Worm (Caenorhabditis elegans) whole organism, L1 larva: ENCODE measurements around the gene bath-39.

ENCODE experiments used
- C34B4.2 ChIP-seq: sonication (generic microtip); optimal IDR thresholded peaks from 2 replicates; lab custom pipeline; 2017; ENCODE audit warnings: mild to moderate bottlenecking, missing genetic modification characterization, missing compliant biosample characterization
- Y116A8C.19 ChIP-seq: sonication (generic microtip); optimal IDR thresholded peaks from 2 replicates; lab custom pipeline; 2016; ENCODE audit warnings: missing compliant biosample characterization, missing genetic modification characterization, borderline replicate concordance
- aha-1 ChIP-seq: fragments of 150-350 bp; optimal IDR thresholded peaks from 2 replicates; lab custom pipeline; 2014; ENCODE audit warnings: missing biosample characterization, missing genetic modification characterization
- alr-1 ChIP-seq: fragments of 200-800 bp; sonication (Bioruptor generic); optimal IDR thresholded peaks from 2 replicates; lab custom pipeline; 2018; ENCODE audit warnings: borderline replicate concordance, mild to moderate bottlenecking, missing genetic modification characterization, missing compliant biosample characterization
- aly-2 ChIP-seq: fragments of 150-350 bp; optimal IDR thresholded peaks from 2 replicates; lab custom pipeline; 2014; ENCODE audit warnings: missing biosample characterization, missing genetic modification characterization
- blmp-1 ChIP-seq: fragments of 150-350 bp; optimal IDR thresholded peaks from 2 replicates; lab custom pipeline; 2014; ENCODE audit warnings: missing biosample characterization, missing genetic modification characterization
- ceh-90 ChIP-seq: sonication (generic microtip); optimal IDR thresholded peaks from 2 replicates; lab custom pipeline; 2016; ENCODE audit warnings: missing genetic modification characterization, missing compliant biosample characterization
- ces-1 ChIP-seq: fragments of 150-350 bp; optimal IDR thresholded peaks from 2 replicates; lab custom pipeline; 2014; ENCODE audit warnings: missing biosample characterization, missing genetic modification reagents, missing genetic modification characterization
- dpl-1 ChIP-seq, 3 experiments: fragments of 150-350 bp in 2 of 3; sonication (generic microtip) in 1 of 3; optimal IDR thresholded peaks; 2 replicates each; lab custom pipeline; 2014 to 2017; ENCODE audit warnings: missing biosample characterization in 3 of 3, missing genetic modification characterization in 3 of 3, missing genetic modification reagents in 3 of 3
- dsc-1 ChIP-seq: sonication (generic microtip); optimal IDR thresholded peaks from 2 replicates; lab custom pipeline; 2016; ENCODE audit warnings: mild to moderate bottlenecking, missing genetic modification characterization, missing compliant biosample characterization
- efl-3 ChIP-seq: fragments of 200-800 bp; sonication (Bioruptor generic); optimal IDR thresholded peaks from 2 replicates; lab custom pipeline; 2018; ENCODE audit warnings: mild to moderate bottlenecking, missing genetic modification characterization, missing compliant biosample characterization
- egl-13 ChIP-seq: sonication (generic microtip); optimal IDR thresholded peaks from 2 replicates; lab custom pipeline; 2016; ENCODE audit warnings: missing genotype, missing genetic modification reagents, missing genetic modification characterization, missing compliant biosample characterization
- ets-5 ChIP-seq: fragments of 200-800 bp; sonication (Bioruptor generic); IDR thresholded peaks from 2 replicates; pipeline ENCODE4 v1.3.6; 2022; ENCODE audit warnings: missing genetic modification characterization, missing compliant biosample characterization
- fkh-8 ChIP-seq: sonication (generic microtip); optimal IDR thresholded peaks from 2 replicates; lab custom pipeline; 2016; ENCODE audit warnings: mild to moderate bottlenecking, missing genetic modification characterization, missing compliant biosample characterization
- fos-1 ChIP-seq: fragments of 150-350 bp; optimal IDR thresholded peaks from 2 replicates; lab custom pipeline; 2014; ENCODE audit warnings: missing biosample characterization, missing genetic modification characterization
- grh-1 ChIP-seq: fragments of 200-800 bp; sonication (Bioruptor generic); IDR thresholded peaks from 2 replicates; pipeline ENCODE4 v1.3.6; 2022; ENCODE audit warnings: missing genetic modification reagents, missing genetic modification characterization, missing compliant biosample characterization
- hlh-17 ChIP-seq: fragments of 200-800 bp; sonication (Bioruptor generic); optimal IDR thresholded peaks from 2 replicates; lab custom pipeline; 2018; ENCODE audit warnings: missing genetic modification characterization, mild to moderate bottlenecking, missing compliant biosample characterization, moderate library complexity, borderline replicate concordance
- hpl-2 ChIP-seq: fragments of 150-350 bp; optimal IDR thresholded peaks from 2 replicates; lab custom pipeline; 2014; ENCODE audit warnings: missing biosample characterization, missing genetic modification reagents, missing genetic modification characterization
- isw-1 ChIP-seq: fragments of 200-800 bp; sonication (Bioruptor generic); IDR thresholded peaks from 2 replicates; pipeline ENCODE4 v1.3.6; 2022; ENCODE audit warnings: missing genetic modification characterization, missing compliant biosample characterization
- lin-14 ChIP-seq: fragments of 200-800 bp; sonication (Bioruptor generic); optimal IDR thresholded peaks from 2 replicates; lab custom pipeline; 2018; ENCODE audit warnings: mild to moderate bottlenecking, missing genetic modification characterization, moderate library complexity, missing compliant biosample characterization
- lin-15B ChIP-seq: fragments of 150-350 bp; sonication (generic microtip); optimal IDR thresholded peaks from 3 replicates; lab custom pipeline; 2014; ENCODE audit warnings: missing biosample characterization, missing genetic modification characterization
- lir-3 ChIP-seq: sonication (generic microtip); optimal IDR thresholded peaks from 2 replicates; lab custom pipeline; 2016; ENCODE audit warnings: mild to moderate bottlenecking, missing genetic modification characterization, moderate library complexity, missing compliant biosample characterization; ENCODE audit not compliant: poor library complexity
- lsy-2 ChIP-seq, 2 experiments: fragments of 150-350 bp; optimal IDR thresholded peaks; 2 replicates each; lab custom pipeline; 2014; ENCODE audit warnings: missing biosample characterization in 2 of 2, missing genetic modification characterization in 2 of 2
- mab-9 ChIP-seq: fragments of 200-800 bp; sonication (Bioruptor generic); IDR thresholded peaks from 2 replicates; pipeline ENCODE4 v1.3.6; 2022; ENCODE audit warnings: missing genetic modification reagents, missing genetic modification characterization, missing compliant biosample characterization
- mdl-1 ChIP-seq, 2 experiments: fragments of 150-350 bp; optimal IDR thresholded peaks; 2 replicates each; lab custom pipeline; 2014 to 2017; ENCODE audit warnings: missing biosample characterization in 2 of 2, missing genetic modification characterization in 2 of 2, inconsistent platforms in 1 of 2
- nhr-11 ChIP-seq: fragments of 150-350 bp; optimal IDR thresholded peaks from 2 replicates; lab custom pipeline; 2014; ENCODE audit warnings: missing biosample characterization, missing genetic modification characterization
- nhr-19 ChIP-seq: fragments of 200-800 bp; sonication (Bioruptor generic); conservative IDR thresholded peaks from 2 replicates; pipeline ENCODE4 v1.3.6; 2022; ENCODE audit warnings: missing genetic modification characterization, missing compliant biosample characterization
- nhr-28 ChIP-seq: fragments of 150-350 bp; optimal IDR thresholded peaks from 2 replicates; lab custom pipeline; 2014; ENCODE audit warnings: missing biosample characterization, missing genetic modification characterization
- nhr-47 ChIP-seq: sonication (generic microtip); optimal IDR thresholded peaks from 2 replicates; lab custom pipeline; 2016; ENCODE audit warnings: mild to moderate bottlenecking, missing genetic modification characterization, moderate library complexity, missing compliant biosample characterization
- nhr-71 ChIP-seq: sonication (generic microtip); optimal IDR thresholded peaks from 2 replicates; lab custom pipeline; 2016; ENCODE audit warnings: mild to moderate bottlenecking, missing genetic modification characterization, moderate library complexity, missing compliant biosample characterization
- nhr-76 ChIP-seq: sonication (generic microtip); optimal IDR thresholded peaks from 2 replicates; lab custom pipeline; 2017; ENCODE audit warnings: missing biosample characterization, missing genetic modification characterization
- nhr-90 ChIP-seq: sonication (generic microtip); optimal IDR thresholded peaks from 2 replicates; lab custom pipeline; 2016; ENCODE audit warnings: mild to moderate bottlenecking, missing genetic modification characterization, missing compliant biosample characterization; ENCODE audit not compliant: poor library complexity
- pag-3 ChIP-seq: sonication (generic microtip); optimal IDR thresholded peaks from 2 replicates; lab custom pipeline; 2017; ENCODE audit warnings: missing genetic modification characterization, mild to moderate bottlenecking, missing compliant biosample characterization, antibody characterized with exemption, borderline replicate concordance; ENCODE audit not compliant: insufficient read depth
- pax-3 ChIP-seq: fragments of 200-800 bp; sonication (Bioruptor generic); optimal IDR thresholded peaks from 2 replicates; lab custom pipeline; 2018; ENCODE audit warnings: mild to moderate bottlenecking, missing genetic modification characterization, moderate library complexity, missing compliant biosample characterization
- skn-1 ChIP-seq: fragments of 150-350 bp; optimal IDR thresholded peaks from 2 replicates; lab custom pipeline; 2014; ENCODE audit warnings: missing biosample characterization, missing genetic modification characterization
- sox-4 ChIP-seq: sonication (generic microtip); optimal IDR thresholded peaks from 2 replicates; lab custom pipeline; 2016; ENCODE audit warnings: missing genetic modification characterization, missing compliant biosample characterization
- sup-37 ChIP-seq: fragments of 200-800 bp; sonication (Bioruptor generic); optimal IDR thresholded peaks from 2 replicates; lab custom pipeline; 2018; ENCODE audit warnings: mild to moderate bottlenecking, missing genetic modification characterization, missing compliant biosample characterization
- swsn-7 ChIP-seq: sonication (generic microtip); optimal IDR thresholded peaks from 2 replicates; lab custom pipeline; 2016; ENCODE audit warnings: missing genetic modification characterization, missing compliant biosample characterization
- tlp-1 ChIP-seq: fragments of 150-350 bp; optimal IDR thresholded peaks from 2 replicates; lab custom pipeline; 2014; ENCODE audit warnings: missing biosample characterization, missing genetic modification characterization
- unc-86 ChIP-seq: sonication (generic microtip); optimal IDR thresholded peaks from 2 replicates; lab custom pipeline; 2016; ENCODE audit warnings: missing genetic modification characterization, missing compliant biosample characterization
- unc-98 ChIP-seq: fragments of 200-800 bp; sonication (Bioruptor generic); IDR thresholded peaks from 2 replicates; pipeline ENCODE4 v1.3.6; 2022; ENCODE audit warnings: missing genetic modification characterization, missing compliant biosample characterization
- xbp-1 ChIP-seq: sonication (generic microtip); optimal IDR thresholded peaks from 2 replicates; lab custom pipeline; 2016; ENCODE audit warnings: missing genetic modification characterization, missing compliant biosample characterization

bath-39 gene

ce11 chrV:13497322-13497847 lies 38.1 kb downstream of the bath-39 start, which contains the start of the genes eea-1 and gut-2 (continued):
- TF ChIP-seq alr-1 (tag; lab: Kevin White, UChicago) (no peak), C34B4.2 (tag; lab: Kevin White, UChicago) (no peak), nhr-19 (GFP tag; lab: Robert Waterston, UW) (peak; percentile 60), lin-15B (tag; lab: Kevin White, UChicago) (peak; percentile 9), nhr-47 (tag; lab: Kevin White, UChicago) (peak; percentile 69), pag-3 (peak; percentile 32), ceh-90 (tag; lab: Kevin White, UChicago) (no peak), lin-14 (GFP tag; lab: Kevin White, UChicago) (peak; percentile 79), unc-86 (tag; lab: Kevin White, UChicago) (no peak), isw-1 (peak; percentile 22; the same call in 1 of the 2 replicates), dpl-1 (GFP tag; optimal IDR thresholded peaks at IDR 0.05; lab: Kevin White, UChicago) (peak; percentile 56 to 80 (median 73)), hlh-17 (GFP tag; lab: Kevin White, UChicago) (no peak), aly-2 (tag; lab: Kevin White, UChicago) (no peak), hpl-2 (GFP tag; lab: Kevin White, UChicago) (no peak), efl-3 (no peak), aha-1 (tag; lab: Kevin White, UChicago) (no peak), nhr-28 (tag; lab: Kevin White, UChicago) (no peak), Y116A8C.19 (tag; lab: Kevin White, UChicago) (no peak), grh-1 (GFP tag; lab: Robert Waterston, UW) (peak; percentile 88), lsy-2 (tag; optimal IDR thresholded peaks at IDR 0.05; lab: Kevin White, UChicago) (peak; percentile 80 to 81), swsn-7 (tag; lab: Kevin White, UChicago) (peak; percentile 72), fos-1 (tag; lab: Kevin White, UChicago) (peak; percentile 43), egl-13 (no peak), mdl-1 (tag; optimal IDR thresholded peaks at IDR 0.05; lab: Kevin White, UChicago) (peak in 1 of 2 experiments; percentile 47), lir-3 (tag; lab: Kevin White, UChicago) (no peak), nhr-90 (tag; lab: Kevin White, UChicago) (peak; percentile 66), ets-5 (no peak), fkh-8 (tag; lab: Kevin White, UChicago) (no peak), sup-37 (no peak), ces-1 (no peak), unc-98 (GFP tag; lab: Robert Waterston, UW) (no peak), nhr-76 (no peak), pax-3 (tag; lab: Kevin White, UChicago) (no peak)

- TF ChIP-seq fkh-8 (tag; lab: Kevin White, UChicago) (no peak), pax-3 (tag; lab: Kevin White, UChicago) (no peak), nhr-11 (tag; lab: Kevin White, UChicago) (no peak), sup-37 (no peak), blmp-1 (tag; lab: Kevin White, UChicago) (no peak), pag-3 (no peak), sox-4 (tag; lab: Kevin White, UChicago) (no peak), nhr-76 (no peak), skn-1 (no peak), Y116A8C.19 (tag; lab: Kevin White, UChicago) (no peak), xbp-1 (tag; lab: Kevin White, UChicago) (no peak), dpl-1 (GFP tag; optimal IDR thresholded peaks at IDR 0.05; lab: Kevin White, UChicago) (no peak), dsc-1 (tag; lab: Kevin White, UChicago) (no peak), swsn-7 (tag; lab: Kevin White, UChicago) (no peak), tlp-1 (tag; lab: Kevin White, UChicago) (no peak), nhr-71 (tag; lab: Kevin White, UChicago) (no peak), mab-9 (GFP tag; lab: Robert Waterston, UW) (no peak), alr-1 (tag; lab: Kevin White, UChicago) (no peak), isw-1 (no peak)
Observed at ce11 chrV:13499227-13499626, 40.0 kb downstream of the bath-39 start.
